Worm (Caenorhabditis elegans): ENCODE results near the gene mrps-31.

mrps-31 gene

ce11 chrIII:3630337-3630736, at the start of gene mrps-31:
TSS of gene mrps-31 (minus strand) at chrIII:3630372.
- TF ChIP-seq elt-2 (tag; optimal IDR thresholded peaks at IDR 0.05) (peak; percentile 81), mec-3 (tag; optimal IDR thresholded peaks at IDR 0.05; ENCODE audit: borderline replicate concordance) (no peak)

- TF ChIP-seq pag-3 (tag; optimal IDR thresholded peaks at IDR 0.05; ENCODE audit: borderline replicate concordance) (no peak), gmeb-2 (tag; optimal IDR thresholded peaks at IDR 0.05) (no peak), unc-42 (tag; optimal IDR thresholded peaks at IDR 0.05) (peak; percentile 49), unc-55 (GFP tag; optimal IDR thresholded peaks at IDR 0.05) (peak; percentile 0)
Observed at ce11 chrIII:3679083-3679482, 48.9 kb upstream of the mrps-31 start.

ce11 chrIII:3677378-3677777, 47.2 kb upstream of the mrps-31 start:
- no peak for TF ChIP-seq hlh-8 (tag; optimal IDR thresholded peaks at IDR 0.05)
- TF ChIP-seq unc-55 (GFP tag; optimal IDR thresholded peaks at IDR 0.05), result peak; percentile 61
- no peak for TF ChIP-seq pqm-1 (tag; optimal IDR thresholded peaks at IDR 0.05)
- TF ChIP-seq ceh-45 (GFP tag; IDR thresholded peaks at IDR 0.05), result no peak
- TF ChIP-seq ztf-16 (tag; optimal IDR thresholded peaks at IDR 0.05), result no peak
- no peak for TF ChIP-seq T23F11.4 (GFP tag; optimal IDR thresholded peaks at IDR 0.05)
- TF ChIP-seq pax-1 (tag; optimal IDR thresholded peaks at IDR 0.05), result peak; percentile 48
- no peak for TF ChIP-seq ceh-9 (tag; optimal IDR thresholded peaks at IDR 0.05)
- no peak for TF ChIP-seq ceh-14 (tag; optimal IDR thresholded peaks at IDR 0.05)
- TF ChIP-seq unc-42 (tag; optimal IDR thresholded peaks at IDR 0.05), result peak; percentile 29
- no peak for TF ChIP-seq syd-9 (tag; optimal IDR thresholded peaks at IDR 0.05)
- TF ChIP-seq pros-1 (tag; optimal IDR thresholded peaks at IDR 0.05), result no peak
- no peak for TF ChIP-seq sox-4 (tag; optimal IDR thresholded peaks at IDR 0.05)
- no peak for TF ChIP-seq tbx-7 (tag; optimal IDR thresholded peaks at IDR 0.05)
- TF ChIP-seq nhr-232 (tag; optimal IDR thresholded peaks at IDR 0.05), result no peak
- TF ChIP-seq elt-2 (tag; optimal IDR thresholded peaks at IDR 0.05), result no peak
- peak; percentile 63 for TF ChIP-seq ceh-31 (tag; optimal IDR thresholded peaks at IDR 0.05)
- no peak for TF ChIP-seq K09A11.1 (tag; optimal IDR thresholded peaks at IDR 0.05; ENCODE audit: insufficient read depth)
- no peak for TF ChIP-seq zip-5 (tag; optimal IDR thresholded peaks at IDR 0.05)
- TF ChIP-seq che-1 (tag; optimal IDR thresholded peaks at IDR 0.05), result no peak
- no peak for TF ChIP-seq F13H6.1 (tag; optimal IDR thresholded peaks at IDR 0.05)
- no peak for TF ChIP-seq dve-1 (tag; optimal IDR thresholded peaks at IDR 0.05)
- TF ChIP-seq ceh-2 (tag; optimal IDR thresholded peaks at IDR 0.05), result no peak
- TF ChIP-seq tbx-2 (tag; optimal IDR thresholded peaks at IDR 0.05), result peak; percentile 38
- peak; percentile 71 for TF ChIP-seq nfya-1 (tag; optimal IDR thresholded peaks at IDR 0.05)
- peak; percentile 64 for TF ChIP-seq ceh-34 (tag; optimal IDR thresholded peaks at IDR 0.05)
- TF ChIP-seq ref-2 (tag; optimal IDR thresholded peaks at IDR 0.05), result peak; percentile 28
- TF ChIP-seq ceh-18 (tag; optimal IDR thresholded peaks at IDR 0.05), result peak; percentile 8
- TF ChIP-seq ceh-48 (tag; optimal IDR thresholded peaks at IDR 0.05), result peak; percentile 85
- no peak for TF ChIP-seq unc-3 (GFP tag; conservative IDR thresholded peaks at IDR 0.05)
- no peak for TF ChIP-seq unc-3 (tag; optimal IDR thresholded peaks at IDR 0.05)
- TF ChIP-seq eyg-1 (tag; optimal IDR thresholded peaks at IDR 0.05), result no peak

DNA sequence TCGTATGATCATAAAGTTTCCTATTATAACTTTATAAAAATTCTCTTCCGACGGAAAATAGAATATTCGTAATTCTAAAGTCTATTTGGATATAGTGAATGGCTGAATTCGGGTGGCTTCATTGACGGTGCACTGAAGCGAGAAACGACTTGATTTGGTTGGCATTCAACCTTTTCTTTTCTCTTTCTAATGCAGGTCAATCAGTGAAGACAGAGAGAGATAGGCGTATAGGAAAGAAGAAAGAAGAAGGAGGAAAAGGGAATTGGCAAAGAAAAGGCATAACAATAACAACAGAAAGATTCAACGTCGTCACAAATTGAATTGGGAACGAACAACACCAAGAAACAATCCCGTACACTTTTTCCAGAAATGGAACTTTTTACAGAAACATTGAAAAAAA, 45.3 kb upstream of the mrps-31 start:
- peak; percentile 14 for TF ChIP-seq ceh-31 (tag; optimal IDR thresholded peaks at IDR 0.05)
- TF ChIP-seq fkh-10 (GFP tag; optimal IDR thresholded peaks at IDR 0.05), result no peak
- TF ChIP-seq dve-1 (tag; optimal IDR thresholded peaks at IDR 0.05), result no peak

- no peak for TF ChIP-seq sox-4 (tag; optimal IDR thresholded peaks at IDR 0.05)
- TF ChIP-seq elt-2 (tag; optimal IDR thresholded peaks at IDR 0.05), result peak; percentile 89
Observed at ce11 chrIII:3674149-3674548, 44.0 kb upstream of the mrps-31 start.

Data from whole organism, late embryonic.